Fruit fly (Drosophila melanogaster): ENCODE measurements around the gene Prx5.

DNA sequence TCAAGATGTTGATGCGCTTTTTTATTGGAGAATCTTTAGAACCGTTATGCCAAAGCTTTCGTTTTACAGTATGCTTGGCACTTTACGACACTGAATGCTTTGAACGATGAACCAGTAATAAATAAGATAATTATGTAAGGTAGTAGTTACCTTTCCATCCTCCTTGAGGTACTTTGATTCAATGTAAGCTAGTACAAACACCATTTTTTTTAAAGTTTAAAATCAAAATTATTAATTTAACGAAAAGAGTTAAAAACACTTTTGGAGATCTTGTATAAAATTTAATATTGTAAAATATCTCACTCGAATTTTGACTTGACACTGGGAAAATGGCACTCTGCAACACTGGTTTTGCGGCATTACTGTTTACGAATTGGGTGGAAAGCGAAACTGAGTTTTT is 18.3 kb upstream of the Prx5 start, which contains the start of the genes Arp5 and CG7208:
- TF ChIP-seq CG11617 (GFP tag; optimal IDR thresholded peaks at IDR 0.05) = peak; percentile 80
- peak; percentile 93 for TF ChIP-seq ovo (GFP tag; optimal IDR thresholded peaks at IDR 0.05)
- TF ChIP-seq CG33017 (tag; optimal IDR thresholded peaks at IDR 0.05) = peak; percentile 76
- TF ChIP-seq cnc (optimal IDR thresholded peaks at IDR 0.05) = no peak
- peak; percentile 72 for TF ChIP-seq Hr96 (GFP tag; optimal IDR thresholded peaks at IDR 0.05)
- no peak for TF ChIP-seq kay (GFP tag; ENCODE audit: borderline replicate concordance)
- peak; percentile 75 for TF ChIP-seq CG1620 (GFP tag; optimal IDR thresholded peaks at IDR 0.05)
- peak; percentile 24 for TF ChIP-seq Clk (GFP tag; optimal IDR thresholded peaks at IDR 0.05)
- peak; percentile 51 for TF ChIP-seq cic (GFP tag; optimal IDR thresholded peaks at IDR 0.05)
- TF ChIP-seq CG5204 (GFP tag; optimal IDR thresholded peaks at IDR 0.05) = no peak
- peak; percentile 69 for TF ChIP-seq Mnt (GFP tag; optimal IDR thresholded peaks at IDR 0.05)
- peak; percentile 59 for TF ChIP-seq toe (GFP tag; optimal IDR thresholded peaks at IDR 0.05)

Data from whole organism, adult.